Worm (Caenorhabditis elegans) whole organism, midembryonic: ENCODE results near the gene mca-2.

ENCODE experiments used
- T22C8.4 ChIP-seq: fragments of 200-800 bp; sonication (Bioruptor generic); IDR thresholded peaks from 2 replicates; pipeline ENCODE4 v1.3.6; 2022; ENCODE audit warnings: missing genetic modification characterization, missing compliant biosample characterization
- cog-1 ChIP-seq: sonication (generic microtip); optimal IDR thresholded peaks from 2 replicates; lab custom pipeline; 2016; ENCODE audit warnings: missing genetic modification characterization, missing compliant biosample characterization
- flt-1 ChIP-seq: fragments of 200-800 bp; sonication (Bioruptor generic); IDR thresholded peaks from 2 replicates; pipeline ENCODE4 v1.3.6; 2022; ENCODE audit warnings: missing genetic modification characterization, missing compliant biosample characterization
- klf-2 ChIP-seq: fragments of 200-800 bp; sonication (Bioruptor generic); conservative IDR thresholded peaks from 2 replicates; pipeline ENCODE4 v1.3.6; 2022; ENCODE audit warnings: missing genetic modification reagents, missing genetic modification characterization, missing compliant biosample characterization
- med-1 ChIP-seq: sonication (generic microtip); optimal IDR thresholded peaks from 2 replicates; lab custom pipeline; 2017; ENCODE audit warnings: missing genetic modification characterization, mild to moderate bottlenecking, missing compliant biosample characterization, antibody characterized with exemption, missing genetic modification reagents; ENCODE audit not compliant: insufficient read depth
- ref-1 ChIP-seq: fragments of 200-800 bp; sonication (Bioruptor generic); conservative IDR thresholded peaks from 2 replicates; pipeline ENCODE4 v1.3.6; 2022; ENCODE audit warnings: missing genetic modification reagents, missing genetic modification characterization, missing compliant biosample characterization
- tab-1 ChIP-seq: fragments of 200-800 bp; sonication (Bioruptor generic); IDR thresholded peaks from 2 replicates; pipeline ENCODE4 v1.3.6; 2022; ENCODE audit warnings: missing genetic modification characterization, missing compliant biosample characterization
- ztf-23 ChIP-seq: fragments of 200-800 bp; sonication (Bioruptor generic); IDR thresholded peaks from 2 replicates; pipeline ENCODE4 v1.3.6; 2022; ENCODE audit warnings: missing genetic modification reagents, missing genetic modification characterization, missing compliant biosample characterization
- ztf-29 ChIP-seq: fragments of 200-800 bp; sonication (Bioruptor generic); IDR thresholded peaks from 2 replicates; pipeline ENCODE4 v1.3.6; 2022; ENCODE audit warnings: missing genetic modification reagents, missing genetic modification characterization, missing compliant biosample characterization

mca-2 gene

DNA sequence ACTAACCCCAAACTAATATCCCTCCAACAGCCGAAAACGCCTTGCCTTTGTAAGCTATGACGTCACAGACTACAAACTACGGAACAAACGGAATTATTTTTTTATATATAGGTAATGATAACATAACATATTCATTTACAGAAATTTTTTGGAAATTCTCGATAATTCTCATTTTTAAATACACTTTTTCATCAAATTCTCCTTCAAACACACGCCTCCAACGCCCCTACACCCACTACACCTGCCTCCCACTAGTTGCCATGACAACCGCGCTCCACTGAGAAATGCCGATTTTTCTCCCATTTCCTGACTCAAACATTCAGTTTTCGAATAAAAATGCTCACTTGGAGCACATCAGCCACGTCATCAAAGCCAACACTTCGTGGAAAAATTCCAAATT is 30.5 kb downstream of the mca-2 start, which contains the start of gene xbx-4:
Gene xbx-4 (plus strand): TSS at position 301 of the 400 bp plus-strand sequence.
- TF ChIP-seq ztf-23 (GFP tag; lab: Robert Waterston, UW) = no peak
- TF ChIP-seq flt-1 (GFP tag; lab: Robert Waterston, UW) = no peak

DNA sequence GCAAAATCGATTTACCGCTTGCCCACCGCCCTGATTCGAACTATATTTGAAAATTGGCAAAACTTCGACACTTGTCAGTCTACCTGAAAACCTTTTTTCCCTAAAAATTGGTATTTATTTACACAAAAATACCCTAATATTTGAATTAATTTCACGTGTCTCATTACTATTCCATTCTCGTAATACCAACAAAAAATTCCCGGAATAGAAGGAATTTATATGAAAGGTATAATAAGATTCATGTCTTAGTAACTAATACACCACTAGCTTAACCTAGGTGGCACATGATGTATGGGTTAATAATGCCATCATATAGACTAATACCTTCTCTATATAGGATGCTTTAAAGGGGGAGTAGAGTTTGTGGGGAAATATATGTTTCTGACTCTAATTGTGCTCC is 33.4 kb downstream of the mca-2 start:
- TF ChIP-seq cog-1 (tag; lab: Kevin White, UChicago) (no peak), flt-1 (GFP tag; lab: Robert Waterston, UW) (no peak), T22C8.4 (GFP tag; lab: Robert Waterston, UW) (no peak), tab-1 (no peak), ztf-29 (no peak), ref-1 (GFP tag; lab: Robert Waterston, UW) (no peak), med-1 (GFP tag; lab: Kevin White, UChicago) (no peak), klf-2 (GFP tag; lab: Robert Waterston, UW) (no peak), ztf-23 (GFP tag; lab: Robert Waterston, UW) (no peak)

DNA sequence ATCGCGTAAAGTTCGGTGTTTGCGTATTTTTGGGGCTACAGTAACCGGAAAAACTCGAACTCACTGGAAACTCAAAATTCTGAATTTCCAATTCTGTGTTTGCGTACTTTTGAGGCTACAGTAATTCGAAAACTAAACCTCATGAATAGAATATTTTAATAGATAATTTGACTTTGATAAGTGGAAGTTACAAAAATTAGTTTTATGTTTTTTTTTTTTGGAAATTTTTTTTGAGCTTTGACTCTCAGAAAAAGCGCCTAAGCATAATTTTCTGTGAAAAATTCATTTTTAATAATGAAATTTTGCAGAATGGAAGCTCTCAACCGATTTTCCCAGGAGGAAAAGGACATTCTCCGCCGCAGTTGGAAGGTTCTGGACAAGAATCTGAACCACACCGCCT is 38.7 kb downstream of the mca-2 start, which contains the start of gene glb-7:
Gene glb-7 (plus strand): TSS at position 301 of the 400 bp plus-strand sequence.
- TF ChIP-seq cog-1 (tag; lab: Kevin White, UChicago) (no peak), flt-1 (GFP tag; lab: Robert Waterston, UW) (no peak), med-1 (GFP tag; lab: Kevin White, UChicago) (no peak), ztf-29 (no peak), klf-2 (GFP tag; lab: Robert Waterston, UW) (no peak), T22C8.4 (GFP tag; lab: Robert Waterston, UW) (no peak), ztf-23 (GFP tag; lab: Robert Waterston, UW) (no peak)

DNA sequence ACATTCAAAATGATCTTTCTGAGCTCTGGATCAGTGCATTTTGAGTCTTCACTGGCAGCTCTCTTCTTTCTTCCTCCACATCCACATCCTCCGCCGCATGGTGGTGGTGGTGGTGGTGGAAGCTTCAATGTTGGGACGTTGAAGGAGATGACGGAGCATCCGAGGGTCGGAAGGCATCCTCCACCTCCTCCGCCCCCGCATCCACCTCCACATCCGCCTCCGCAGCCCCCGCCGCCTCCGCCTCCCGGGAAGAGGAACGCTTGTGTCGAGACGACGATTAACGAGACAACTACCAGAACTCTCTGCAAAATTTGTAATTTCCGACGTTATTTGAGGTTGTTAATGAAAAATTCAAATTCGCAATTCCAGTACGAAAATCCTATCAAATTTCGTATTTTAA is 43.5 kb downstream of the mca-2 start:
- TF ChIP-seq klf-2 (GFP tag; lab: Robert Waterston, UW) = no peak
- no peak for TF ChIP-seq ref-1 (GFP tag; lab: Robert Waterston, UW)
- no peak for TF ChIP-seq tab-1
- no peak for TF ChIP-seq cog-1 (tag; lab: Kevin White, UChicago)
- TF ChIP-seq ztf-23 (GFP tag; lab: Robert Waterston, UW) = no peak
- TF ChIP-seq ztf-29 = no peak
- TF ChIP-seq med-1 (GFP tag; lab: Kevin White, UChicago) = no peak
- TF ChIP-seq flt-1 (GFP tag; lab: Robert Waterston, UW) = no peak
- no peak for TF ChIP-seq T22C8.4 (GFP tag; lab: Robert Waterston, UW)

DNA sequence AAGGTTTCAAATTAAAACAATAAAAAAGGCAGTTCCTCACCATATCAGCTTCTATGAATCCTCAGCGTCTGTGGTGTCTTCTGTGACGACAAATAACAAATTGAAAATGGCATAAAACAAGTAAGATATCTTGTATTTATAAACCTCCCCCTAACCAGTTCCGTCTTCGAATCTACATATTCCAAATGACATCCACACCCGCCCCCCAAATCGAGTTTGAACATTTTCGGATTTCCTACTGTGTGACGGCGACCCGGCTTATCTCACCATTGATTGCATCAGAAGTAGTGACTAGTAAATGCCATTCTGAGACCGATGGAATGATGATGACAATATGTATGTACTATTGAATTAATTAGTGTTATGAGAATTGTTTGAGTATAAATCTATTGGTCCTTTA is 44.9 kb downstream of the mca-2 start, which contains the start of gene grl-20:
Gene grl-20 (minus strand): TSS at position 101 of the 400 bp plus-strand sequence.
- TF ChIP-seq ztf-29 = no peak
- TF ChIP-seq tab-1 = no peak
- no peak for TF ChIP-seq med-1 (GFP tag; lab: Kevin White, UChicago)

- TF ChIP-seq med-1 (GFP tag; lab: Kevin White, UChicago) = no peak
- no peak for TF ChIP-seq ref-1 (GFP tag; lab: Robert Waterston, UW)
- TF ChIP-seq ztf-29 = no peak
- TF ChIP-seq klf-2 (GFP tag; lab: Robert Waterston, UW) = no peak
- no peak for TF ChIP-seq cog-1 (tag; lab: Kevin White, UChicago)
- no peak for TF ChIP-seq flt-1 (GFP tag; lab: Robert Waterston, UW)
- TF ChIP-seq tab-1 = no peak
- TF ChIP-seq ztf-23 (GFP tag; lab: Robert Waterston, UW) = no peak
- no peak for TF ChIP-seq T22C8.4 (GFP tag; lab: Robert Waterston, UW)
Observed at ce11 chrIV:2130714-2131113, 46.9 kb downstream of the mca-2 start, which contains the start of gene prmt-6. Gene prmt-6, plus strand, starts transcription at chrIV:2130965.

DNA sequence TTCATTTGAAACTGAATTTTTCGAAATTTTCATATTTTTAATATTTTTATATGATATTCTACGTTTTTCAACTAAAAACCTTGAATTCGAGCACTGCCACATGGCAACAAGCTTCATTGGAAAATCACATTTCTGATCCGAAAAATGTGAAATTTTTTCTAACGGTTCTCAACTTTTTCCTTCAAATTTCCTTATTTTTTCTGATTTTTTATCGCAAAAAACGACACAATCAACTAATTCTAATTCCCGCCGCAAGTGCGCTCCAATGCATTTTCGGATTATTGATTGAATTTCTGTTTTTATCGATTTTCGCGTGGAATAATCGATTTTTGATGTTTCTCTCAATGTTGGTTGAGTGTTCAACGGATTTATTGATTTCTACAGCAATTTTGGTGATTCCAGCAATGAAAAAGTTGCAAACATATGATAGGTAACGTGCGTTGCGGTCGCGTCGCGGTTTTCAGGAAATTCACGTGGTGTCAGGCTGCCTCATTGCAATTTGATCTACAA is 49.7 kb downstream of the mca-2 start, which contains the start of gene C23H5.12:
Gene C23H5.12 (plus strand): TSS at position 51 of the 510 bp plus-strand sequence.
- TF ChIP-seq ztf-23 (GFP tag; lab: Robert Waterston, UW) (no peak), T22C8.4 (GFP tag; lab: Robert Waterston, UW) (peak; percentile 58; the same call in 1 of the 2 replicates)

DNA sequence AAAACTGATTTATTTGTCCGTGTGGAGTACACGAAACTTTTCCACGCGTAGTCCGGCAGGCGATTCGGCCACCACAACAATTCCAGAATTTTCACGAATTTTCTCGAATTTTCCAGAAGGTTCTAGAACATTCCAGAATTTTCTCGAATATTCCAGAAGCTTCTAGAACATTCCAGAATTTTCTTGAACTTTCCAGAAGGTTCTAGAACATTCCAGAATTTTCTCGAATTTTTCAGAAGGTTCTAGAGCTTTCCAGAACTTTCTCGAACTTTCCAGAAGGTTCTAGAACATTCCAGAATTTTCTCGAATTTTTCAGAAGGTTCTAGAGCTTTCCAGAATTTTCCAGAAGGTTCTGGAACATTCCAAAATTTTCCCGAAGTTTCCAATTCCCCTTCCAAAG is 52.0 kb downstream of the mca-2 start:
- TF ChIP-seq flt-1 (GFP tag; lab: Robert Waterston, UW) = peak; percentile 73; the same call in 1 of the 2 replicates

ce11 chrIV:2136607-2137006 is 52.8 kb downstream of the mca-2 start, which contains the start of gene test-1:
Gene test-1, plus strand, starts transcription at chrIV:2136951.
- TF ChIP-seq ztf-23 (GFP tag; lab: Robert Waterston, UW) (no peak), cog-1 (tag; lab: Kevin White, UChicago) (no peak), T22C8.4 (GFP tag; lab: Robert Waterston, UW) (no peak), flt-1 (GFP tag; lab: Robert Waterston, UW) (no peak), tab-1 (no peak), ztf-29 (no peak), klf-2 (GFP tag; lab: Robert Waterston, UW) (no peak), med-1 (GFP tag; lab: Kevin White, UChicago) (no peak), ref-1 (GFP tag; lab: Robert Waterston, UW) (no peak)

DNA sequence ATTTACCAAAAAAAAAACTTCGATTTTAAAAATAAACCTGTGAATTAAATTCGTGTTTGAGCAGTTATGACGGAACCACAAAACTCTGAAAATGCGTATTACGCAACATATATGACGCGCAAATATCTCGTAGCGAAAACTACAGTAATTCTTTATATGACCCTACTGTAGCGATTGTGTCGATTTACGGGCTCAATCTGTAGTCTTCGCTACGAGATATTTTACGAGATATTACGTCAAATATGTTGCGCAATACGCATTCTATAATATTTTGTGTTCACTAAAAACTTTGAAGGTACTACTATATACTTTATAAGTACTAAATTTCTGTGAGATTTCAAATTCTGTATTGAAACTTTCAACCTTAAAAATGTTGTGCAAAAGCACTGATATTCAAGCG is 53.6 kb downstream of the mca-2 start:
- TF ChIP-seq cog-1 (tag; lab: Kevin White, UChicago) (no peak), ztf-29 (no peak), ztf-23 (GFP tag; lab: Robert Waterston, UW) (no peak), flt-1 (GFP tag; lab: Robert Waterston, UW) (no peak), T22C8.4 (GFP tag; lab: Robert Waterston, UW) (no peak), tab-1 (no peak), ref-1 (GFP tag; lab: Robert Waterston, UW) (no peak), med-1 (GFP tag; lab: Kevin White, UChicago) (no peak), klf-2 (GFP tag; lab: Robert Waterston, UW) (no peak)
